Worm (Caenorhabditis elegans) whole organism, L4 larva: ENCODE data around the gene rip-1.

Source experiments
- F10B5.3 ChIP-seq: sonication (generic microtip); optimal IDR thresholded peaks from 2 replicates; lab custom pipeline; 2016; ENCODE audit warnings: mild to moderate bottlenecking, missing genetic modification characterization, missing compliant biosample characterization
- aly-2 ChIP-seq: sonication (generic microtip); optimal IDR thresholded peaks from 2 replicates; lab custom pipeline; 2018; ENCODE audit warnings: missing biosample characterization, missing genetic modification characterization
- mep-1 ChIP-seq: fragments of 150-350 bp; sonication (generic microtip); optimal IDR thresholded peaks from 3 replicates; lab custom pipeline; 2014; ENCODE audit warnings: missing biosample characterization, missing genetic modification characterization

DNA sequence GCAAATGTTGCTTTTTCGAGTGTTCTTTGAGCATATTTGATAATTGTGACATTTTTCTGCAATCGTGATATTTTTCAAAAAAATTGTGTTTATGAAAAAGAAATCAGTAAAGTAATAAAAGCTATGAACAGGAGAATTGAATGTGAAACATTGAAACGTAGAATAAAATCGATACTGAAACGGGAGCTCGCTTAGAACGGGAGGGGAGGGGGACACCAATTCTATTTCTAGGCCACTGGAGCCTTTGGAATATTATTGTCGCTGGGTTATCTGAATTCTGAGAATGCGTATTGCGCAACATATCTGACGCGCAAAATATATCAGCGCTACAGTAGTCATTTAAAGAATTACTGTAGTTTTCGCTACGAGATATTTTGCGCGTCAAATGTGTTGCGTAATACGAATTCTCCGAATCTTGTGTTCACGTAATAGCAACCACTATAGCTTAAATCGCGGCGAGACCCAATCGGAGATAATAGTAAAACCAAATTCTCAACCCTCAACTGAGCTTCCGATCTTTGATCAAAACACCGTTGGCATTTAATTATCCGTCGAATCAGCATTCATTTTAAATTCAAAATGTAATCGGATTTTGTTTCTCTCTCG is 46.5 kb downstream of the rip-1 start, which contains the start of the genes blos-1 and best-18:
- TF ChIP-seq mep-1 (tag; lab: Kevin White, UChicago) (no peak), F10B5.3 (tag; lab: Kevin White, UChicago) (no peak), aly-2 (tag; lab: Kevin White, UChicago) (no peak)
